Worm (Caenorhabditis elegans): ENCODE data around the gene fntb-1.

ce11 chrV:14437355-14437754 lies 10.1 kb upstream of the fntb-1 start:
- TF ChIP-seq syd-9 (tag; optimal IDR thresholded peaks at IDR 0.05) (no peak), nhr-11 (tag; optimal IDR thresholded peaks at IDR 0.05) (no peak), ceh-2 (tag; optimal IDR thresholded peaks at IDR 0.05) (no peak), hlh-6 (tag; optimal IDR thresholded peaks at IDR 0.05) (no peak), pqm-1 (tag; optimal IDR thresholded peaks at IDR 0.05) (no peak), ceh-6 (GFP tag; optimal IDR thresholded peaks at IDR 0.05) (no peak), elt-2 (tag; optimal IDR thresholded peaks at IDR 0.05) (no peak), dve-1 (tag; optimal IDR thresholded peaks at IDR 0.05) (no peak), ets-4 (tag; optimal IDR thresholded peaks at IDR 0.05) (no peak)
